Fruit fly (Drosophila melanogaster): Measurements from ENCODE around the gene CG32986.

The CG32986 gene

DNA sequence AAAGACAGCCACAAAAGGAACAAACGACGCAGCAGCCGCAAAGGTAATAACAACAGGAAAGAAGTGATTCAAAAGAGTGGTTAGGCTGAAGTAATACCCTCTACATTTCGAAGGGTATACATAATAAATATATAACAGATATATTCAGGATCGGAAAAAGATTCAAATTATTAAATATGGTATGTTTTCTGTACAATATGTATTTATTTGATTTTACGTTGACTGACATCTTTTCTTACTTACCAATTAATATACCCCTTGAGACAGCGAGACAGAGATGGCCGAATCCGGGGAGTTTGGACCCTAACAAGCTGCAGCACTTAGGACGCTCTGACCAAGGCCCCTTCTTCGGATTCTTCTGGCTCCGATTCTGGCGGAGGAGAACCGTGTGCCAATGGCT is 43.7 kb downstream of the CG32986 start (continued):
- TF ChIP-seq OdsH (GFP tag; optimal IDR thresholded peaks at IDR 0.05), result no peak
- TF ChIP-seq CG6276 (GFP tag; optimal IDR thresholded peaks at IDR 0.05), result no peak
- TF ChIP-seq Eip78C (GFP tag), result peak; percentile 78
- TF ChIP-seq CG6163 (GFP tag; IDR thresholded peaks at IDR 0.05), result no peak
- TF ChIP-seq Ets96B (tag; optimal IDR thresholded peaks at IDR 0.05), result peak; percentile 52
- peak; percentile 26 for TF ChIP-seq CG6808 (GFP tag; optimal IDR thresholded peaks at IDR 0.05)
- peak; percentile 49 for TF ChIP-seq CG3032 (tag; optimal IDR thresholded peaks at IDR 0.05)
- peak; percentile 43 for TF ChIP-seq esn (GFP tag; optimal IDR thresholded peaks at IDR 0.05)
- peak; percentile 29 for TF ChIP-seq lz (GFP tag; optimal IDR thresholded peaks at IDR 0.05)
- TF ChIP-seq Lpt (GFP tag; optimal IDR thresholded peaks at IDR 0.05), result no peak
- peak; percentile 17 for TF ChIP-seq vri (GFP tag; optimal IDR thresholded peaks at IDR 0.05)
- TF ChIP-seq topi (GFP tag; optimal IDR thresholded peaks at IDR 0.05), result peak; percentile 53

All from whole organism, prepupa.